Fruit fly (Drosophila melanogaster) whole organism, embryonic: ENCODE measurements around the gene CG9288.

ENCODE experiments used
- Atf-2 ChIP-seq: fragments of 200-800 bp; sonication (Bioruptor generic); optimal IDR thresholded peaks from 2 replicates; lab custom pipeline; 2016; ENCODE audit warnings: missing biosample characterization, missing genetic modification characterization
- Atf6 ChIP-seq: fragments of 200-800 bp; sonication (Bioruptor generic); IDR thresholded peaks from 2 replicates; pipeline ENCODE4 v1.3.6; 2022; ENCODE audit warnings: missing biosample characterization, missing genetic modification characterization
- Blimp-1 ChIP-seq: fragments of 200-800 bp; sonication (Bioruptor generic); optimal IDR thresholded peaks from 3 replicates; lab custom pipeline; 2018; ENCODE audit warnings: missing biosample characterization, missing genetic modification characterization, mild to moderate bottlenecking, moderate library complexity, missing genetic modification reagents
- C15 ChIP-seq: fragments of 200-800 bp; sonication (Bioruptor generic); IDR thresholded peaks from 3 replicates; pipeline ENCODE4 v1.3.6; 2022; ENCODE audit warnings: missing biosample characterization, missing genetic modification characterization
- CG10431 ChIP-seq: fragments of 200-800 bp; sonication (Bioruptor generic); optimal IDR thresholded peaks from 3 replicates; lab custom pipeline; 2018; ENCODE audit warnings: missing biosample characterization, mild to moderate bottlenecking, missing genetic modification characterization
- CG10654 ChIP-seq: fragments of 200-800 bp; sonication (Bioruptor generic); optimal IDR thresholded peaks from 2 replicates; lab custom pipeline; 2016; ENCODE audit warnings: missing biosample characterization, missing genetic modification characterization
- CG10979 ChIP-seq: fragments of 200-800 bp; sonication (Bioruptor generic); optimal IDR thresholded peaks from 2 replicates; lab custom pipeline; 2018; ENCODE audit warnings: missing biosample characterization, mild to moderate bottlenecking, missing genetic modification characterization, moderate library complexity
- CG11398 ChIP-seq: fragments of 200-800 bp; sonication (Bioruptor generic); optimal IDR thresholded peaks from 2 replicates; lab custom pipeline; 2016; ENCODE audit warnings: missing biosample characterization, missing genetic modification characterization
- CG12299 ChIP-seq: fragments of 200-800 bp; sonication (Bioruptor generic); optimal IDR thresholded peaks from 2 replicates; lab custom pipeline; 2018; ENCODE audit warnings: missing biosample characterization, mild to moderate bottlenecking, missing genetic modification characterization
- CG13287 ChIP-seq: fragments of 200-800 bp; sonication (Bioruptor generic); IDR thresholded peaks from 2 replicates; pipeline ENCODE4 v1.3.6; 2022; ENCODE audit warnings: missing biosample characterization, missing genetic modification characterization; ENCODE audit not compliant: partially characterized antibody
- CG14710 ChIP-seq: fragments of 200-800 bp; sonication (Bioruptor generic); optimal IDR thresholded peaks from 3 replicates; lab custom pipeline; 2019; ENCODE audit warnings: missing biosample characterization, mild to moderate bottlenecking, missing genetic modification characterization, moderate library complexity
- CG14965 ChIP-seq: fragments of 200-800 bp; sonication (Bioruptor generic); optimal IDR thresholded peaks from 2 replicates; lab custom pipeline; 2016; ENCODE audit warnings: missing biosample characterization, missing genetic modification characterization, borderline replicate concordance
- CG1529 ChIP-seq: fragments of 200-800 bp; sonication (Bioruptor generic); optimal IDR thresholded peaks from 3 replicates; lab custom pipeline; 2018; ENCODE audit warnings: missing biosample characterization, missing genetic modification characterization
- CG15601 ChIP-seq: fragments of 200-800 bp; sonication (Bioruptor generic); optimal IDR thresholded peaks from 3 replicates; lab custom pipeline; 2019; ENCODE audit warnings: missing biosample characterization, mild to moderate bottlenecking, missing genetic modification characterization, moderate library complexity
- CG17328 ChIP-seq: fragments of 200-800 bp; sonication (Bioruptor generic); IDR thresholded peaks from 2 replicates; pipeline ENCODE4 v1.3.6; 2022; ENCODE audit warnings: missing biosample characterization, missing genetic modification characterization
- CG17612 ChIP-seq: fragments of 200-800 bp; sonication (Bioruptor generic); IDR thresholded peaks from 2 replicates; pipeline ENCODE4 v1.3.6; 2022; ENCODE audit warnings: missing biosample characterization, missing genetic modification characterization
- CG2712 ChIP-seq: fragments of 200-800 bp; optimal IDR thresholded peaks from 3 replicates; lab custom pipeline; 2019; ENCODE audit warnings: missing biosample characterization, mild to moderate bottlenecking, missing genetic modification characterization, moderate library complexity
- CG34422 ChIP-seq: fragments of 200-800 bp; sonication (Bioruptor generic); IDR thresholded peaks from 3 replicates; pipeline ENCODE4 v1.3.6; 2022; ENCODE audit warnings: missing biosample characterization, missing genetic modification characterization
- CG7372 ChIP-seq: fragments of 200-800 bp; sonication (Bioruptor generic); IDR thresholded peaks from 2 replicates; pipeline ENCODE4 v1.3.6; 2022; ENCODE audit warnings: missing biosample characterization, missing genetic modification characterization
- ERR ChIP-seq: fragments of 200-800 bp; sonication (Bioruptor generic); optimal IDR thresholded peaks from 2 replicates; lab custom pipeline; 2016; ENCODE audit warnings: missing biosample characterization, missing genetic modification characterization
- Fer1 ChIP-seq: fragments of 200-800 bp; sonication (Bioruptor generic); optimal IDR thresholded peaks from 2 replicates; lab custom pipeline; 2017; ENCODE audit warnings: missing biosample characterization, mild to moderate bottlenecking, missing genetic modification characterization
- Fer2 ChIP-seq: fragments of 200-800 bp; sonication (Bioruptor generic); optimal IDR thresholded peaks from 2 replicates; lab custom pipeline; 2018; ENCODE audit warnings: missing biosample characterization, mild to moderate bottlenecking, missing genetic modification characterization, moderate library complexity
- Hand ChIP-seq: fragments of 200-800 bp; sonication (Bioruptor generic); optimal IDR thresholded peaks from 2 replicates; lab custom pipeline; 2017; ENCODE audit warnings: mild to moderate bottlenecking, missing biosample characterization, missing genetic modification reagents, missing genetic modification characterization
- Lhr ChIP-seq: fragments of 200-800 bp; sonication (Bioruptor generic); optimal IDR thresholded peaks from 3 replicates; lab custom pipeline; 2017; ENCODE audit warnings: mild to moderate bottlenecking, missing biosample characterization, missing genetic modification reagents, missing genetic modification characterization
- MBD-R2 ChIP-seq: fragments of 200-800 bp; sonication (Bioruptor generic); IDR thresholded peaks from 2 replicates; pipeline ENCODE4 v1.3.6; 2022; ENCODE audit warnings: missing biosample characterization, missing genetic modification characterization
- MTF-1 ChIP-seq: fragments of 200-800 bp; sonication (Bioruptor generic); optimal IDR thresholded peaks from 2 replicates; lab custom pipeline; 2018; ENCODE audit warnings: missing biosample characterization, mild to moderate bottlenecking, missing genetic modification characterization, borderline replicate concordance
- Med ChIP-seq: fragments of 200-800 bp; sonication (Bioruptor generic); peaks from one replicate; lab custom pipeline; 2016; ENCODE audit warnings: missing biosample characterization, missing genetic modification characterization, mild to moderate bottlenecking, inconsistent platforms, moderate library complexity
- Mes4 ChIP-seq: fragments of 200-800 bp; sonication (Bioruptor generic); optimal IDR thresholded peaks from 2 replicates; lab custom pipeline; 2016; ENCODE audit warnings: missing biosample characterization, missing genetic modification characterization
- NC2β ChIP-seq: fragments of 200-800 bp; sonication (Bioruptor generic); optimal IDR thresholded peaks from 2 replicates; lab custom pipeline; 2016; ENCODE audit warnings: missing biosample characterization, missing genetic modification characterization
- Nf-YC ChIP-seq: fragments of 200-800 bp; optimal IDR thresholded peaks from 3 replicates; lab custom pipeline; 2019; ENCODE audit warnings: missing biosample characterization, mild to moderate bottlenecking, missing genetic modification characterization, moderate library complexity
- Pdp1 ChIP-seq, 2 experiments: fragments of 200-800 bp; sonication (Bioruptor generic); optimal IDR thresholded peaks; 3 replicates each; lab custom pipeline; 2016; ENCODE audit warnings: missing biosample characterization in 2 of 2, missing genetic modification characterization in 2 of 2, mild to moderate bottlenecking in 1 of 2, moderate library complexity in 1 of 2
- Sry-δ ChIP-seq: fragments of 200-800 bp; sonication (Bioruptor generic); optimal IDR thresholded peaks from 2 replicates; lab custom pipeline; 2016; ENCODE audit warnings: missing biosample characterization, missing genetic modification characterization
- al ChIP-seq: fragments of 200-800 bp; sonication (Bioruptor generic); IDR thresholded peaks from 2 replicates; pipeline ENCODE4 v1.3.6; 2022; ENCODE audit warnings: missing biosample characterization, missing genetic modification characterization
- bowl ChIP-seq: fragments of 200-800 bp; sonication (Bioruptor generic); IDR thresholded peaks from 2 replicates; pipeline ENCODE4 v1.3.6; 2022; ENCODE audit warnings: missing biosample characterization, missing genetic modification characterization
- chinmo ChIP-seq: fragments of 200-800 bp; sonication (Bioruptor generic); IDR thresholded peaks from 4 replicates; pipeline ENCODE4 v1.3.6; 2022; ENCODE audit warnings: missing biosample characterization, missing genetic modification characterization; ENCODE audit not compliant: partially characterized antibody
- dm ChIP-seq: fragments of 200-800 bp; sonication (Bioruptor generic); optimal IDR thresholded peaks from 3 replicates; lab custom pipeline; 2016; ENCODE audit warnings: missing biosample characterization, missing genetic modification characterization
- ems ChIP-seq: fragments of 200-800 bp; sonication (Bioruptor generic); optimal IDR thresholded peaks from 3 replicates; lab custom pipeline; 2016; ENCODE audit warnings: missing biosample characterization, missing genetic modification characterization
- esg ChIP-seq: fragments of 200-800 bp; sonication (Bioruptor generic); conservative IDR thresholded peaks from 2 replicates; pipeline ENCODE4 v1.3.6; 2022; ENCODE audit warnings: missing biosample characterization, missing genetic modification characterization
- grau ChIP-seq: fragments of 200-800 bp; optimal IDR thresholded peaks from 3 replicates; lab custom pipeline; 2019; ENCODE audit warnings: missing biosample characterization, mild to moderate bottlenecking, missing genetic modification characterization, moderate library complexity
- gsb ChIP-seq: fragments of 200-800 bp; sonication (Bioruptor generic); IDR thresholded peaks from 2 replicates; pipeline ENCODE4 v1.3.6; 2022; ENCODE audit warnings: missing biosample characterization, missing genetic modification characterization
- lbe ChIP-seq: fragments of 200-800 bp; sonication (Bioruptor generic); optimal IDR thresholded peaks from 2 replicates; lab custom pipeline; 2016; ENCODE audit warnings: missing biosample characterization, mild to moderate bottlenecking, missing genetic modification characterization
- org-1 ChIP-seq: fragments of 200-800 bp; sonication (Bioruptor generic); optimal IDR thresholded peaks from 2 replicates; lab custom pipeline; 2017; ENCODE audit warnings: missing biosample characterization, missing genetic modification characterization
- phol ChIP-seq: fragments of 200-800 bp; sonication (Bioruptor generic); optimal IDR thresholded peaks from 3 replicates; lab custom pipeline; 2018; ENCODE audit warnings: missing biosample characterization, mild to moderate bottlenecking, missing genetic modification characterization, moderate library complexity
- row ChIP-seq: fragments of 200-800 bp; sonication (Bioruptor generic); IDR thresholded peaks from 3 replicates; pipeline ENCODE4 v1.3.6; 2022; ENCODE audit warnings: missing biosample characterization, missing genetic modification characterization
- stc ChIP-seq: fragments of 200-800 bp; sonication (Bioruptor generic); IDR thresholded peaks from 2 replicates; pipeline ENCODE4 v1.3.6; 2022; ENCODE audit warnings: missing biosample characterization, missing genetic modification characterization
- sug ChIP-seq: fragments of 200-800 bp; optimal IDR thresholded peaks from 2 replicates; lab custom pipeline; 2019; ENCODE audit warnings: missing biosample characterization, mild to moderate bottlenecking, missing genetic modification characterization, moderate library complexity
- tna ChIP-seq: fragments of 200-800 bp; sonication (Bioruptor generic); IDR thresholded peaks from 2 replicates; pipeline ENCODE4 v1.3.6; 2022; ENCODE audit warnings: missing biosample characterization, missing genetic modification characterization; ENCODE audit not compliant: partially characterized antibody
- vnd ChIP-seq: fragments of 200-800 bp; sonication (Bioruptor generic); IDR thresholded peaks from 3 replicates; pipeline ENCODE4 v1.3.6; 2022; ENCODE audit warnings: missing biosample characterization, missing genetic modification characterization; ENCODE audit not compliant: partially characterized antibody
- vvl ChIP-seq: fragments of 200-800 bp; sonication (Bioruptor generic); IDR thresholded peaks from 2 replicates; pipeline ENCODE4 v1.3.6; 2022; ENCODE audit warnings: missing biosample characterization, missing genetic modification characterization
- z ChIP-seq: fragments of 200-800 bp; sonication (Bioruptor generic); IDR thresholded peaks from 3 replicates; pipeline ENCODE4 v1.3.6; 2022; ENCODE audit warnings: missing biosample characterization, missing genetic modification characterization
- zfh1 ChIP-seq: fragments of 200-800 bp; sonication (Bioruptor generic); IDR thresholded peaks from 3 replicates; pipeline ENCODE4 v1.3.6; 2022; ENCODE audit warnings: missing biosample characterization, missing genetic modification characterization

The CG9288 gene

DNA sequence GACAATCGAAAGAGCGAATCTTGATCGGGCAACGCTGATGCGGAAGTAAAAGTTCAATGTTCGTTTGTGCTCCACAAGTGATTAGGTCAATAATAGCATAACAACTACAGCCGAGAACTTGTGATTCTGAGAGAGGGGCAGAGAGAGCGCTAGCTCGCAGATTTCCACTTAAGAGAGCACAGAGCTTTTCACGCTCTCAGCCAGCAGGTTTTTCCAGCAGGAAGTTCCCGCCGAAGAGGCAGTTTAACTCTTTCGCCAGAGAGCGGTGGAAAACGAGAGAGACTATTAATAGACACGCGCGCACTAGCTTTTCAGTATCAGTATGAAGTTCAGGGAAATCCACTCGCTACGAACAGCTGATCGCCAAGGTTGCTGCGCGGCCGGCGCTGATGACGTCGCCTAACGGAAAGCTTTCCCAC lies 35.6 kb downstream of the CG9288 start (continued):
- no peak for TF ChIP-seq row (GFP tag; lab: Robert Waterston, UW)
- TF ChIP-seq CG12299: no peak
- no peak for TF ChIP-seq NC2β (GFP tag; lab: Kevin White, UChicago)
- TF ChIP-seq CG13287 (GFP tag; lab: Robert Waterston, UW): peak; percentile 15; the same call in 1 of the 2 replicates
- TF ChIP-seq Pdp1 (GFP tag; optimal IDR thresholded peaks at IDR 0.05; lab: Kevin White, UChicago): peak in 1 of 2 experiments; percentile 56
- TF ChIP-seq sug (tag; lab: Kevin White, UChicago): no peak
- TF ChIP-seq ems (GFP tag; lab: Kevin White, UChicago): no peak
- TF ChIP-seq gsb (GFP tag; lab: Robert Waterston, UW): no peak
- TF ChIP-seq Lhr (GFP tag; lab: Kevin White, UChicago): no peak
- peak; percentile 41; the same call in 1 of the 3 replicates for TF ChIP-seq C15 (GFP tag; lab: Robert Waterston, UW)
- no peak for TF ChIP-seq CG15601 (tag; lab: Kevin White, UChicago)
- TF ChIP-seq CG17612: no peak
- TF ChIP-seq Hand (GFP tag; lab: Kevin White, UChicago): no peak
- TF ChIP-seq al (GFP tag; lab: Robert Waterston, UW): no peak
- no peak for TF ChIP-seq Nf-YC (tag; lab: Kevin White, UChicago)
- TF ChIP-seq CG10431 (GFP tag; lab: Kevin White, UChicago): no peak
- TF ChIP-seq CG11398: no peak
- TF ChIP-seq lbe (GFP tag; lab: Kevin White, UChicago): no peak
- TF ChIP-seq tna (GFP tag; lab: Robert Waterston, UW): no peak
- TF ChIP-seq grau (tag; lab: Kevin White, UChicago): no peak
- no peak for TF ChIP-seq Med
- no peak for TF ChIP-seq dm
- TF ChIP-seq esg (GFP tag; lab: Robert Waterston, UW): no peak
- no peak for TF ChIP-seq Fer2
- TF ChIP-seq chinmo (GFP tag; lab: Robert Waterston, UW): peak; percentile 79; the same call in 2 of the 4 replicates
- TF ChIP-seq Atf-2: no peak
- no peak; the same call in 1 of the 2 replicates for TF ChIP-seq stc
- peak; percentile 78; the same call in 2 of the 3 replicates for TF ChIP-seq z (GFP tag; lab: Robert Waterston, UW)
- no peak; the same call in 1 of the 2 replicates for TF ChIP-seq vvl (GFP tag; lab: Robert Waterston, UW)
- TF ChIP-seq CG10654 (GFP tag; lab: Kevin White, UChicago): no peak
- no peak for TF ChIP-seq Fer1
- 0 out of 2 replicates have a peak, but pooled peaks have one; percentile 9 for TF ChIP-seq Atf6 (GFP tag; lab: Robert Waterston, UW)
- TF ChIP-seq CG14710 (tag; lab: Kevin White, UChicago): no peak
- no peak for TF ChIP-seq MTF-1 (GFP tag; lab: Kevin White, UChicago)
- TF ChIP-seq MBD-R2 (GFP tag; lab: Robert Waterston, UW): no peak
- TF ChIP-seq vnd: no peak
- TF ChIP-seq CG34422 (GFP tag; lab: Robert Waterston, UW): no peak
- no peak for TF ChIP-seq CG10979
- 0 out of 2 replicates have a peak, but pooled peaks have one; percentile 20 for TF ChIP-seq CG17328 (GFP tag; lab: Robert Waterston, UW)
- TF ChIP-seq Sry-δ: no peak
- no peak for TF ChIP-seq CG7372 (GFP tag; lab: Robert Waterston, UW)
- no peak for TF ChIP-seq CG14965
- TF ChIP-seq Mes4 (GFP tag; lab: Kevin White, UChicago): no peak
- TF ChIP-seq Blimp-1 (GFP tag; lab: Kevin White, UChicago): peak; percentile 9
- TF ChIP-seq org-1 (GFP tag; lab: Kevin White, UChicago): no peak
- TF ChIP-seq CG1529 (GFP tag; lab: Kevin White, UChicago): no peak
- TF ChIP-seq CG2712: no peak
- TF ChIP-seq bowl (GFP tag; lab: Robert Waterston, UW): no peak
- TF ChIP-seq ERR (GFP tag; lab: Kevin White, UChicago): no peak
- TF ChIP-seq zfh1 (GFP tag; lab: Robert Waterston, UW): 0 out of 3 replicates have a peak, but pooled peaks have one; percentile 29
- no peak for TF ChIP-seq phol
